Worm (Caenorhabditis elegans) whole organism, late embryonic: ENCODE results near the gene abhd-5.1.
A peak's percentile ranks its signal among the peaks of the same experiment; 100 is the strongest.

ENCODE experiments used
- C08G9.2 ChIP-seq: sonication (generic microtip); optimal IDR thresholded peaks from 2 replicates; lab custom pipeline; 2016; ENCODE audit warnings: mild to moderate bottlenecking, missing genetic modification characterization, moderate library complexity, missing compliant biosample characterization
- F13H6.1 ChIP-seq: sonication (generic microtip); optimal IDR thresholded peaks from 2 replicates; lab custom pipeline; 2016; ENCODE audit warnings: missing genetic modification characterization, missing compliant biosample characterization
- K02D7.2 ChIP-seq: sonication (generic microtip); optimal IDR thresholded peaks from 2 replicates; lab custom pipeline; 2017; ENCODE audit warnings: mild to moderate bottlenecking, missing genetic modification characterization, missing compliant biosample characterization
- K09A11.1 ChIP-seq: sonication (generic microtip); optimal IDR thresholded peaks from 2 replicates; lab custom pipeline; 2017; ENCODE audit warnings: antibody characterized with exemption, mild to moderate bottlenecking, missing genetic modification characterization, missing compliant biosample characterization; ENCODE audit not compliant: insufficient read depth
- ama-1 ChIP-seq: fragments of 150-350 bp; optimal IDR thresholded peaks from 2 replicates; lab custom pipeline; 2014
- ceh-14 ChIP-seq: sonication (generic microtip); optimal IDR thresholded peaks from 2 replicates; lab custom pipeline; 2016; ENCODE audit warnings: missing genotype, missing genetic modification characterization, missing compliant biosample characterization
- ceh-18 ChIP-seq: sonication (generic microtip); optimal IDR thresholded peaks from 2 replicates; lab custom pipeline; 2016; ENCODE audit warnings: missing genetic modification characterization, missing compliant biosample characterization
- ceh-2 ChIP-seq: sonication (generic microtip); optimal IDR thresholded peaks from 2 replicates; lab custom pipeline; 2016; ENCODE audit warnings: missing genotype, missing genetic modification characterization, missing compliant biosample characterization
- ceh-22 ChIP-seq: sonication (generic microtip); optimal IDR thresholded peaks from 2 replicates; lab custom pipeline; 2017; ENCODE audit warnings: missing biosample characterization, missing genetic modification characterization
- ceh-24 ChIP-seq: sonication (generic microtip); optimal IDR thresholded peaks from 2 replicates; lab custom pipeline; 2016; ENCODE audit warnings: mild to moderate bottlenecking, missing genetic modification characterization, missing compliant biosample characterization
- ceh-31 ChIP-seq: sonication (generic microtip); optimal IDR thresholded peaks from 2 replicates; lab custom pipeline; 2016; ENCODE audit warnings: missing genetic modification characterization, missing compliant biosample characterization
- ceh-34 ChIP-seq: sonication (generic microtip); optimal IDR thresholded peaks from 2 replicates; lab custom pipeline; 2016; ENCODE audit warnings: mild to moderate bottlenecking, missing genetic modification characterization, missing compliant biosample characterization
- dmd-4 ChIP-seq: sonication (generic microtip); optimal IDR thresholded peaks from 2 replicates; lab custom pipeline; 2016; ENCODE audit warnings: borderline replicate concordance, missing genetic modification characterization, missing compliant biosample characterization
- dve-1 ChIP-seq: sonication (generic microtip); optimal IDR thresholded peaks from 2 replicates; lab custom pipeline; 2017; ENCODE audit warnings: antibody characterized with exemption, mild to moderate bottlenecking, missing genetic modification characterization, missing compliant biosample characterization
- elt-2 ChIP-seq: sonication (generic microtip); optimal IDR thresholded peaks from 2 replicates; lab custom pipeline; 2016; ENCODE audit warnings: missing genetic modification reagents, missing genetic modification characterization, missing compliant biosample characterization
- elt-4 ChIP-seq: sonication (generic microtip); optimal IDR thresholded peaks from 2 replicates; lab custom pipeline; 2016; ENCODE audit warnings: missing genetic modification characterization, missing compliant biosample characterization
- ets-4 ChIP-seq: sonication (generic microtip); optimal IDR thresholded peaks from 2 replicates; lab custom pipeline; 2016; ENCODE audit warnings: missing genetic modification characterization, missing compliant biosample characterization
- fax-1 ChIP-seq: sonication (generic microtip); optimal IDR thresholded peaks from 2 replicates; lab custom pipeline; 2016; ENCODE audit warnings: missing genotype, missing genetic modification characterization, missing compliant biosample characterization
- hlh-13 ChIP-seq: fragments of 200-800 bp; sonication (Bioruptor generic); optimal IDR thresholded peaks from 2 replicates; lab custom pipeline; 2018; ENCODE audit warnings: mild to moderate bottlenecking, missing genetic modification characterization, missing compliant biosample characterization
- hlh-30 ChIP-seq: sonication (generic microtip); optimal IDR thresholded peaks from 2 replicates; lab custom pipeline; 2017; ENCODE audit warnings: antibody characterized with exemption, missing genetic modification characterization, missing compliant biosample characterization; ENCODE audit not compliant: insufficient read depth
- hlh-6 ChIP-seq: sonication (generic microtip); optimal IDR thresholded peaks from 2 replicates; lab custom pipeline; 2016; ENCODE audit warnings: missing genotype, missing genetic modification characterization, missing compliant biosample characterization
- mec-3 ChIP-seq: sonication (generic microtip); optimal IDR thresholded peaks from 2 replicates; lab custom pipeline; 2016; ENCODE audit warnings: borderline replicate concordance, missing genetic modification characterization, missing compliant biosample characterization
- nfya-1 ChIP-seq: sonication (generic microtip); optimal IDR thresholded peaks from 2 replicates; lab custom pipeline; 2017; ENCODE audit warnings: missing genetic modification characterization, mild to moderate bottlenecking, missing compliant biosample characterization, antibody characterized with exemption, moderate library complexity
- nhr-232 ChIP-seq: sonication (generic microtip); optimal IDR thresholded peaks from 2 replicates; lab custom pipeline; 2016; ENCODE audit warnings: missing genetic modification characterization, missing compliant biosample characterization
- npax-4 ChIP-seq: sonication (generic microtip); optimal IDR thresholded peaks from 2 replicates; lab custom pipeline; 2016; ENCODE audit warnings: missing genetic modification characterization, missing compliant biosample characterization
- odd-2 ChIP-seq: sonication (generic microtip); optimal IDR thresholded peaks from 2 replicates; lab custom pipeline; 2017; ENCODE audit warnings: antibody characterized with exemption, mild to moderate bottlenecking, missing genetic modification characterization, missing compliant biosample characterization
- pax-1 ChIP-seq: fragments of 150-350 bp; optimal IDR thresholded peaks from 2 replicates; lab custom pipeline; 2014; ENCODE audit warnings: missing biosample characterization, missing genetic modification characterization
- pqm-1 ChIP-seq: sonication (generic microtip); optimal IDR thresholded peaks from 2 replicates; lab custom pipeline; 2016; ENCODE audit warnings: missing genetic modification characterization, missing compliant biosample characterization
- pros-1 ChIP-seq: fragments of 150-350 bp; optimal IDR thresholded peaks from 2 replicates; lab custom pipeline; 2014; ENCODE audit warnings: missing biosample characterization, missing genetic modification reagents, missing genetic modification characterization
- sdc-2 ChIP-seq: sonication (generic microtip); optimal IDR thresholded peaks from 2 replicates; lab custom pipeline; 2016; ENCODE audit warnings: missing genotype, missing genetic modification characterization, missing compliant biosample characterization
- sox-2 ChIP-seq: fragments of 200-800 bp; sonication (Bioruptor generic); IDR thresholded peaks from 2 replicates; pipeline ENCODE4 v1.3.6; 2022; ENCODE audit warnings: missing genetic modification reagents, missing genetic modification characterization, missing compliant biosample characterization
- sox-4 ChIP-seq: sonication (generic microtip); optimal IDR thresholded peaks from 2 replicates; lab custom pipeline; 2017; ENCODE audit warnings: mild to moderate bottlenecking, missing genetic modification characterization, inconsistent platforms, missing compliant biosample characterization
- syd-9 ChIP-seq: sonication (generic microtip); optimal IDR thresholded peaks from 2 replicates; lab custom pipeline; 2016; ENCODE audit warnings: mild to moderate bottlenecking, missing genetic modification characterization, moderate library complexity, missing compliant biosample characterization
- tbx-2 ChIP-seq: sonication (generic microtip); optimal IDR thresholded peaks from 2 replicates; lab custom pipeline; 2016; ENCODE audit warnings: missing genetic modification characterization, missing compliant biosample characterization
- ttx-3 ChIP-seq: sonication (generic microtip); optimal IDR thresholded peaks from 2 replicates; lab custom pipeline; 2016; ENCODE audit warnings: missing genetic modification reagents, missing genetic modification characterization, missing compliant biosample characterization
- unc-42 ChIP-seq: sonication (generic microtip); optimal IDR thresholded peaks from 2 replicates; lab custom pipeline; 2016; ENCODE audit warnings: missing genotype, missing genetic modification characterization, missing compliant biosample characterization
- unc-55 ChIP-seq: sonication (generic microtip); optimal IDR thresholded peaks from 2 replicates; lab custom pipeline; 2017; ENCODE audit warnings: missing biosample characterization, missing genetic modification reagents, missing genetic modification characterization
- unc-86 ChIP-seq: sonication (generic microtip); optimal IDR thresholded peaks from 2 replicates; lab custom pipeline; 2016; ENCODE audit warnings: missing genetic modification characterization, missing compliant biosample characterization

abhd-5.1 gene

ce11 chrV:4823683-4824391 is 23.6 kb upstream of the abhd-5.1 start:
- TF ChIP-seq ceh-22 (tag; lab: Kevin White, UChicago), result no peak
- TF ChIP-seq hlh-13 (GFP tag; lab: Kevin White, UChicago), result no peak
- no peak for TF ChIP-seq sox-2 (GFP tag; lab: Robert Waterston, UW)
- TF ChIP-seq ceh-14 (tag; lab: Kevin White, UChicago), result no peak
- no peak for TF ChIP-seq npax-4 (tag; lab: Kevin White, UChicago)
- TF ChIP-seq hlh-6 (tag; lab: Kevin White, UChicago), result no peak
- TF ChIP-seq ama-1 (lab: Kevin White, UChicago), result no peak
- TF ChIP-seq sdc-2, result no peak
- no peak for TF ChIP-seq sox-4
- TF ChIP-seq, all 69 proteins: peak for 0

DNA sequence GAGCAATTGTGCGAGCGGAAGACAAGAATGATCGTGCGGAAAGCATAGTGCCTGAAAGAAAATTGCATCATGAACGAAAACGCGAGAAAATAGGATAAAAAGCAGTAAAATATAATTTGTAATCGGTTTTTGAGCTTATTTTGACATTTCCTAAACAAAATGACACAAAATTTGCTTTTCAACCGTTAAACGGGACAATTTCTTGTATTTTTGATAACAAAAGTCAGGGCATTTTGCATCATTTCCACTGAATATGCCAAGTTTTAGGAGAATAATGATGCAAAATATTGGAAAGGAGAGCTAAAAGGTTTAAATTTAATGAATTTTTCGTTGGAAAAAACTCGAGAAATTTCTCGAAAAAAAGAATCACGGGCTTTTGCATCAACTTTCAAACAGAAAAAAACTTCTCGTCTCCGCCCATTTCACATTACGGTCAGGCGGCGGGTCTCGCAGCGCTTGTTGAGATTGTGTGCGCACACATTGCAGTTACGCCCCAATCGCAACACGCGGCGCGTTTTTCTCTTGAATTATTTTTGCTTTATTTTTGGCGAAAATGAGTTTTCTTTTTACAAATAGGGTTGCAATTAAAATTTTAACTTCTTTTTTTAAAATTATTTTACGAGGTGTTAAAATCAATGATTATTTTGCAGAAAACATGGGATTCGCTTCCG is 20.6 kb upstream of the abhd-5.1 start, which contains the start of the genes hsp-6 and C37H5.5:
Gene hsp-6, minus strand, starts transcription at position 51 of the 671 bp plus-strand sequence.
Gene C37H5.5, plus strand, starts transcription at position 651 of the 671 bp plus-strand sequence.
- TF ChIP-seq elt-2 (tag; lab: Kevin White, UChicago) (peak; percentile 38), unc-55 (GFP tag; lab: Kevin White, UChicago) (peak; percentile 14), K02D7.2 (tag; lab: Kevin White, UChicago) (no peak), dmd-4 (tag; lab: Kevin White, UChicago) (no peak), unc-42 (peak; percentile 52), ceh-14 (tag; lab: Kevin White, UChicago) (peak; percentile 10), F13H6.1 (tag; lab: Kevin White, UChicago) (peak; percentile 5), npax-4 (tag; lab: Kevin White, UChicago) (no peak), ceh-31 (peak; percentile 67), sox-2 (GFP tag; lab: Robert Waterston, UW) (no peak; the same call in 1 of the 2 replicates), ama-1 (lab: Kevin White, UChicago) (no peak), pax-1 (tag; lab: Kevin White, UChicago) (peak; percentile 65), hlh-30 (tag; lab: Kevin White, UChicago) (peak; percentile 87), nhr-232 (tag; lab: Kevin White, UChicago) (peak; percentile 10), ceh-24 (tag; lab: Kevin White, UChicago) (no peak), sox-4 (no peak), unc-86 (no peak), C08G9.2 (tag; lab: Kevin White, UChicago) (no peak), K09A11.1 (no peak), elt-4 (no peak), mec-3 (tag; lab: Kevin White, UChicago) (no peak), dve-1 (tag; lab: Kevin White, UChicago) (no peak), ttx-3 (tag; lab: Kevin White, UChicago) (no peak), ceh-18 (tag; lab: Kevin White, UChicago) (peak; percentile 69), pqm-1 (tag; lab: Kevin White, UChicago) (no peak), ets-4 (tag; lab: Kevin White, UChicago) (peak; percentile 40), ceh-2 (peak; percentile 30), fax-1 (tag; lab: Kevin White, UChicago) (no peak), tbx-2 (tag; lab: Kevin White, UChicago) (peak; percentile 59), syd-9 (tag; lab: Kevin White, UChicago) (peak; percentile 46), nfya-1 (tag; lab: Kevin White, UChicago) (peak; percentile 84), pros-1 (no peak), odd-2 (tag; lab: Kevin White, UChicago) (no peak), ceh-34 (tag; lab: Kevin White, UChicago) (peak; percentile 39)
